Worm (Caenorhabditis elegans): ENCODE results near the gene nas-4.

Gene nas-4

DNA sequence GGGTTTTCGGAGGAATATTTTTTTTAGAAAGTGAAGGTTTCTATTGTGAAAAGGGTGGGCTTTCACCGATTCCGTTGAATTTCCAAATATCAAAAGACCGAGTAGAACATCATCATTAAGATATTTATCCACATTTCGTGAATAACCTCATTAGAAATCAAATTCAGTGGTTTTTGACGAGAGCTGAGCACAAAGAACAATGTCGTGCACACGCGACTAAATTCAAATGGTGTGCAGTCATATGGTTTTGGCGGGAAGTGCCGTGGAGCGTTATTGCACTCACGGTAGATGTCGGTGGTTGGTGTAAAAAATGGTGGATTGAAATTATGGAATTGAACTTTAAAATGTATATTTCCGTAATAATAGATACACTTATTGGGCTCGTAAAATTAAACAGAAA is 37.2 kb upstream of the nas-4 start:
- TF ChIP-seq hlh-30 (tag; optimal IDR thresholded peaks at IDR 0.05; ENCODE audit: insufficient read depth) (peak; percentile 81), ceh-48 (tag; optimal IDR thresholded peaks at IDR 0.05) (no peak), tbx-2 (tag; optimal IDR thresholded peaks at IDR 0.05) (no peak), nhr-232 (tag; optimal IDR thresholded peaks at IDR 0.05) (no peak), gmeb-2 (tag; optimal IDR thresholded peaks at IDR 0.05) (no peak), ceh-22 (tag; optimal IDR thresholded peaks at IDR 0.05) (no peak)

DNA sequence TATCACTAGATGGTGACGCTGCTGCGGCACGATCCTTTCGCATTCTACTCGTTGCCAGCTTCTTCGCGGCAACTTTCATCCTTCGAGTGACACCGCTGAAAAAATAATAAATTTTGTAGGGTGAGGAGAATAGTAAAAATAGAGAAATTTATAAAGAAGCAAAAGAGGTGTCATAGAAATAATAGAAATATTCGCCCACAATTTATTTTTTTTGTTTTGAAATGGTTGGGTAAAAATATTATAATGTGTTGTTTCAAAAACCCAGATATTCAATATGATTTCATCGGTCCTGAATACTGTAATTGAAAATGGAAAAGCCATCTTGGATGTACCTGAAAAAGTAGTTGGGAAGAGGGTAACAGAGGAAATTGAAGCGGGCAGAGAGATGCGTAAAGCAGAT is 36.8 kb upstream of the nas-4 start, which contains the start of gene set-1:
TSS of gene set-1 (minus strand) at position 101 of the 400 bp plus-strand sequence.
- TF ChIP-seq che-1 (tag; optimal IDR thresholded peaks at IDR 0.05) = no peak
- TF ChIP-seq hlh-30 (tag; optimal IDR thresholded peaks at IDR 0.05; ENCODE audit: insufficient read depth) = no peak
- TF ChIP-seq mec-3 (tag; optimal IDR thresholded peaks at IDR 0.05; ENCODE audit: borderline replicate concordance) = no peak
- TF ChIP-seq syd-9 (tag; optimal IDR thresholded peaks at IDR 0.05) = no peak
- no peak for TF ChIP-seq F13H6.1 (tag; optimal IDR thresholded peaks at IDR 0.05)
- no peak for TF ChIP-seq ceh-30 (tag; optimal IDR thresholded peaks at IDR 0.05)
- TF ChIP-seq ceh-14 (tag; optimal IDR thresholded peaks at IDR 0.05) = no peak
- TF ChIP-seq pag-3 (tag; optimal IDR thresholded peaks at IDR 0.05; ENCODE audit: borderline replicate concordance) = no peak
- TF ChIP-seq npax-4 (tag; optimal IDR thresholded peaks at IDR 0.05) = no peak
- no peak for TF ChIP-seq nhr-232 (tag; optimal IDR thresholded peaks at IDR 0.05)
- no peak for TF ChIP-seq sox-2 (GFP tag; IDR thresholded peaks at IDR 0.05)
- no peak for TF ChIP-seq K09A11.1 (tag; optimal IDR thresholded peaks at IDR 0.05; ENCODE audit: insufficient read depth)
- no peak for TF ChIP-seq ceh-9 (tag; optimal IDR thresholded peaks at IDR 0.05)
- no peak for TF ChIP-seq pat-9 (tag; optimal IDR thresholded peaks at IDR 0.05)
- TF ChIP-seq dmd-4 (tag; optimal IDR thresholded peaks at IDR 0.05; ENCODE audit: borderline replicate concordance) = no peak
- no peak for TF ChIP-seq nfya-1 (tag; optimal IDR thresholded peaks at IDR 0.05)
- TF ChIP-seq hlh-15 (tag; optimal IDR thresholded peaks at IDR 0.05) = no peak
- no peak for TF ChIP-seq ama-1 (optimal IDR thresholded peaks at IDR 0.05)

DNA sequence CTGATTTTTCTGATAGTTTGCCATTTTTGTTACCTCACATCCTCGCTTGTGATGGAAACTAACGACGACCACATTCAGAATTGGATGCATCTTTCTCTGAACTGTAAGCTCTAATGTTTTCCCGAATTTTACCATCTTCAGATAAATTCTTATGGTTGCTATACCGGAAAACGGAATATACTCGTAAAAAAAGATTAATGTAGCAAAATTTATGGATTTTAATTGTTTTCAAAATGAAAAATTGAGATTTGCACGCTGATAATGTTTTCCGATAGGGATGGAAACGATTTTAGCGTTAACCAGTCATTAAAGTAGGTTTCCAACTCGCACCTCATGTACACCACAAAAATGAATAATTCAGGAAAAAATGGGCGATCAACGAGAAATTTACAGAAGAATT is 35.1 kb upstream of the nas-4 start, which contains the start of gene T26A5.6:
TSS of gene T26A5.6 (minus strand) at position 101 of the 400 bp plus-strand sequence.
- TF ChIP-seq K09A11.1 (tag; optimal IDR thresholded peaks at IDR 0.05; ENCODE audit: insufficient read depth) (no peak), ahr-1 (tag; optimal IDR thresholded peaks at IDR 0.05) (no peak), ets-4 (tag; optimal IDR thresholded peaks at IDR 0.05) (no peak), ceh-24 (tag; optimal IDR thresholded peaks at IDR 0.05) (no peak), odd-2 (tag; optimal IDR thresholded peaks at IDR 0.05) (no peak), sox-2 (GFP tag; IDR thresholded peaks at IDR 0.05) (no peak), syd-9 (tag; optimal IDR thresholded peaks at IDR 0.05) (no peak), unc-86 (tag; optimal IDR thresholded peaks at IDR 0.05) (no peak), nfya-1 (tag; optimal IDR thresholded peaks at IDR 0.05) (no peak), unc-42 (tag; optimal IDR thresholded peaks at IDR 0.05) (no peak), ama-1 (optimal IDR thresholded peaks at IDR 0.05) (no peak), madf-2 (tag; optimal IDR thresholded peaks at IDR 0.05) (no peak), ceh-18 (tag; optimal IDR thresholded peaks at IDR 0.05) (no peak), elt-2 (tag; optimal IDR thresholded peaks at IDR 0.05) (no peak), fkh-10 (GFP tag; optimal IDR thresholded peaks at IDR 0.05) (no peak)

DNA sequence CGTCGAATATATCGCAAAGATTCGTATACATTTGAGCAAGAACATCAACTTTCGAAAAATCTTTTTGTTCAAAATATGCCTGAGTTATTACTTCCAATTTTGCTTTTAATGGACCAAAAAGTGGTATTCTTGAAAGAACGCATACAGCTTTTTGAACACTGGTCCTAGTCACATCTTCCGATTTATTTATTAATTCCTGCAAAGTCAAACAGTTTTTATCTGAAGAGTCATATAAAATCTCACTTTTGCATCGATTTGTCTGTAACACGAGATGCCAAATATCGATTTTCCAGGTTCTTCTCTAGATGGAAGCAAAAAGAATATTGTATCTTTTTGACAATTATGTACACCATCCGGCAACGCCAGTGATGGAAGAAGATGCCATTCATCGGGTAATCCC is 34.4 kb upstream of the nas-4 start:
- TF ChIP-seq ama-1 (optimal IDR thresholded peaks at IDR 0.05) (no peak), elt-2 (tag; optimal IDR thresholded peaks at IDR 0.05) (no peak), ceh-2 (tag; optimal IDR thresholded peaks at IDR 0.05) (no peak), eyg-1 (tag; optimal IDR thresholded peaks at IDR 0.05) (no peak), nhr-11 (tag; optimal IDR thresholded peaks at IDR 0.05) (no peak)

DNA sequence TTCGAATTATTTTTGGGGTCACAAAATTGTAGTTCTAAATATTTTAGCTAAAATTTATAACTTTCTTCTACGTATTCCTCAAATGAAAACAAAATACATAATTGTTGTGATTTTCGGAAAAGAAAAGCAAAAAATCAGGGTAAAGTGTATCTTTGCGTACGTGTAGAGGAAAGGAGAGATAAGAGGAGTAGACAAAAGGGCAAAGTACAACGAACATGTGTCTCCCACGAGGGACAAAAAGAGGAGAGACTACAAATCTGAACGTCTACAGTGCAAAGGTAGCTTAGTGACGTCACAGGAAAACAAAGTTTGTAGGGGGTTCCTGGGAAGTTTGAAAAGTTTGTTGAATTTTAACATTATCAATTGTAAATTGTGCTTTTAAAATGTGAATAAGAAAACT is 32.1 kb upstream of the nas-4 start:
- TF ChIP-seq hlh-30 (tag; optimal IDR thresholded peaks at IDR 0.05; ENCODE audit: insufficient read depth) = peak; percentile 18
- no peak for TF ChIP-seq pha-2 (tag; optimal IDR thresholded peaks at IDR 0.05)
- peak; percentile 39 for TF ChIP-seq elt-2 (tag; optimal IDR thresholded peaks at IDR 0.05)
